Fruit fly (Drosophila melanogaster) whole organism, prepupa: ENCODE results near the gene CG11342.

Source experiments
- Blimp-1 ChIP-seq: fragments of 200-800 bp; sonication (Bioruptor generic); optimal IDR thresholded peaks from 3 replicates; lab custom pipeline; 2017; ENCODE audit warnings: missing biosample characterization, missing genetic modification characterization, mild to moderate bottlenecking, moderate library complexity, missing genetic modification reagents
- CG10631 ChIP-seq: fragments of 200-800 bp; sonication (Bioruptor generic); optimal IDR thresholded peaks from 2 replicates; lab custom pipeline; 2016; ENCODE audit warnings: missing biosample characterization, missing genetic modification characterization
- CG10669 ChIP-seq: fragments of 200-800 bp; sonication (Bioruptor generic); optimal IDR thresholded peaks from 3 replicates; lab custom pipeline; 2018; ENCODE audit warnings: missing biosample characterization, mild to moderate bottlenecking, missing genetic modification characterization, moderate library complexity
- CG11294 ChIP-seq: fragments of 200-800 bp; sonication (Bioruptor generic); IDR thresholded peaks from 2 replicates; pipeline ENCODE4 v1.3.6; 2022; ENCODE audit warnings: missing biosample characterization, missing genetic modification characterization
- CG11762 ChIP-seq: fragments of 200-800 bp; sonication (Bioruptor generic); optimal IDR thresholded peaks from 3 replicates; lab custom pipeline; 2016; ENCODE audit warnings: missing biosample characterization, missing genetic modification characterization; ENCODE audit not compliant: insufficient read depth
- CG15336 ChIP-seq: fragments of 200-800 bp; sonication (Bioruptor generic); IDR thresholded peaks from 2 replicates; pipeline ENCODE4 v1.3.6; 2022; ENCODE audit warnings: missing biosample characterization, missing genetic modification characterization
- CG1621 ChIP-seq: fragments of 200-800 bp; sonication (Bioruptor generic); optimal IDR thresholded peaks from 3 replicates; lab custom pipeline; 2018; ENCODE audit warnings: missing biosample characterization, mild to moderate bottlenecking, missing genetic modification characterization
- CG16779 ChIP-seq: fragments of 200-800 bp; sonication (Bioruptor generic); optimal IDR thresholded peaks from 3 replicates; lab custom pipeline; 2017; ENCODE audit warnings: missing biosample characterization, mild to moderate bottlenecking, missing genetic modification characterization
- CG3032 ChIP-seq: fragments of 200-800 bp; optimal IDR thresholded peaks from 2 replicates; lab custom pipeline; 2019; ENCODE audit warnings: missing biosample characterization, mild to moderate bottlenecking, missing genetic modification characterization, moderate library complexity
- CG31627 ChIP-seq: fragments of 200-800 bp; sonication (Bioruptor generic); optimal IDR thresholded peaks from 3 replicates; lab custom pipeline; 2016; ENCODE audit warnings: missing biosample characterization, missing genetic modification characterization
- CG32006 ChIP-seq: fragments of 200-800 bp; sonication (Bioruptor generic); optimal IDR thresholded peaks from 3 replicates; lab custom pipeline; 2017; ENCODE audit warnings: missing biosample characterization, mild to moderate bottlenecking, missing genetic modification characterization
- CG34406 ChIP-seq: fragments of 200-800 bp; sonication (Bioruptor generic); optimal IDR thresholded peaks from 3 replicates; lab custom pipeline; 2016; ENCODE audit warnings: missing biosample characterization, missing genetic modification characterization
- CG3919 ChIP-seq: fragments of 200-800 bp; sonication (Bioruptor generic); optimal IDR thresholded peaks from 3 replicates; lab custom pipeline; 2016; ENCODE audit warnings: missing biosample characterization, missing genetic modification characterization
- CG4318 ChIP-seq: fragments of 200-800 bp; sonication (Bioruptor generic); optimal IDR thresholded peaks from 3 replicates; lab custom pipeline; 2017; ENCODE audit warnings: missing biosample characterization, mild to moderate bottlenecking, missing genetic modification characterization
- CG6163 ChIP-seq: fragments of 200-800 bp; sonication (Bioruptor generic); IDR thresholded peaks from 3 replicates; pipeline ENCODE4 v1.3.6; 2022; ENCODE audit warnings: missing biosample characterization, missing genetic modification characterization
- CG6276 ChIP-seq: fragments of 200-800 bp; sonication (Bioruptor generic); optimal IDR thresholded peaks from 2 replicates; lab custom pipeline; 2017; ENCODE audit warnings: missing biosample characterization, mild to moderate bottlenecking, missing genetic modification characterization
- CG6792 ChIP-seq: fragments of 200-800 bp; sonication (Bioruptor generic); optimal IDR thresholded peaks from 3 replicates; lab custom pipeline; 2016; ENCODE audit warnings: missing biosample characterization, missing genetic modification characterization
- CG6808 ChIP-seq: fragments of 200-800 bp; sonication (Bioruptor generic); optimal IDR thresholded peaks from 3 replicates; lab custom pipeline; 2017; ENCODE audit warnings: missing biosample characterization, missing genetic modification characterization, mild to moderate bottlenecking, moderate library complexity, missing genetic modification reagents
- CG6854 ChIP-seq: fragments of 200-800 bp; sonication (Bioruptor generic); optimal IDR thresholded peaks from 2 replicates; lab custom pipeline; 2017; ENCODE audit warnings: missing biosample characterization, mild to moderate bottlenecking, missing genetic modification characterization
- CG7368 ChIP-seq: fragments of 200-800 bp; sonication (Bioruptor generic); optimal IDR thresholded peaks from 3 replicates; lab custom pipeline; 2016; ENCODE audit warnings: missing biosample characterization, missing genetic modification characterization
- CG8119 ChIP-seq: fragments of 200-800 bp; sonication (Bioruptor generic); IDR thresholded peaks from 3 replicates; pipeline ENCODE4 v1.3.6; 2022; ENCODE audit warnings: missing biosample characterization, missing genetic modification characterization
- CG8319 ChIP-seq: fragments of 200-800 bp; sonication (Bioruptor generic); optimal IDR thresholded peaks from 3 replicates; lab custom pipeline; 2016; ENCODE audit warnings: missing biosample characterization, missing genetic modification characterization
- CG8632 ChIP-seq: fragments of 200-800 bp; sonication (Bioruptor generic); optimal IDR thresholded peaks from 3 replicates; lab custom pipeline; 2016; ENCODE audit warnings: missing biosample characterization, missing genetic modification characterization
- CG9139 ChIP-seq: fragments of 200-800 bp; sonication (Bioruptor generic); optimal IDR thresholded peaks from 3 replicates; lab custom pipeline; 2017; ENCODE audit warnings: missing biosample characterization, mild to moderate bottlenecking, missing genetic modification characterization
- Eip75B ChIP-seq: fragments of 200-800 bp; sonication (Bioruptor generic); optimal IDR thresholded peaks from 3 replicates; lab custom pipeline; 2016; ENCODE audit warnings: missing biosample characterization, missing genetic modification characterization
- Eip78C ChIP-seq: fragments of 200-800 bp; sonication (Bioruptor generic); peaks from one replicate; lab custom pipeline; 2016; ENCODE audit warnings: missing biosample characterization, missing genetic modification characterization
- Ets21C ChIP-seq: fragments of 200-800 bp; sonication (Bioruptor generic); optimal IDR thresholded peaks from 3 replicates; lab custom pipeline; 2016; ENCODE audit warnings: missing biosample characterization, missing genetic modification characterization
- Ets96B ChIP-seq: fragments of 200-800 bp; optimal IDR thresholded peaks from 2 replicates; lab custom pipeline; 2019; ENCODE audit warnings: missing biosample characterization, mild to moderate bottlenecking, missing genetic modification characterization, moderate library complexity
- Gug ChIP-seq: fragments of 200-800 bp; sonication (Bioruptor generic); IDR thresholded peaks from 2 replicates; pipeline ENCODE4 v1.3.6; 2022; ENCODE audit warnings: missing biosample characterization, missing genetic modification characterization
- Hr38 ChIP-seq: sonication (Bioruptor generic); optimal IDR thresholded peaks from 2 replicates; lab custom pipeline; 2016; ENCODE audit warnings: missing biosample characterization, missing genetic modification characterization
- Hr39 ChIP-seq: fragments of 200-800 bp; sonication (Bioruptor generic); optimal IDR thresholded peaks from 2 replicates; lab custom pipeline; 2016; ENCODE audit warnings: missing biosample characterization, missing genetic modification characterization
- Hr4 ChIP-seq: fragments of 200-800 bp; sonication (Bioruptor generic); optimal IDR thresholded peaks from 3 replicates; lab custom pipeline; 2016; ENCODE audit warnings: missing biosample characterization, missing genetic modification characterization
- Lpt ChIP-seq: fragments of 200-800 bp; sonication (Bioruptor generic); optimal IDR thresholded peaks from 3 replicates; lab custom pipeline; 2016; ENCODE audit warnings: missing biosample characterization, missing genetic modification characterization
- Met ChIP-seq: fragments of 200-800 bp; sonication (Bioruptor generic); optimal IDR thresholded peaks from 3 replicates; lab custom pipeline; 2016; ENCODE audit warnings: missing biosample characterization, missing genetic modification characterization
- OdsH ChIP-seq: fragments of 200-800 bp; sonication (Bioruptor generic); optimal IDR thresholded peaks from 3 replicates; lab custom pipeline; 2016; ENCODE audit warnings: missing biosample characterization, missing genetic modification characterization
- Smox ChIP-seq: fragments of 200-800 bp; sonication (Bioruptor generic); optimal IDR thresholded peaks from 3 replicates; lab custom pipeline; 2016; ENCODE audit warnings: missing biosample characterization, missing genetic modification characterization
- Sox15 ChIP-seq: fragments of 200-800 bp; sonication (Bioruptor generic); optimal IDR thresholded peaks from 3 replicates; lab custom pipeline; 2016; ENCODE audit warnings: missing biosample characterization, missing genetic modification characterization
- achi ChIP-seq: fragments of 200-800 bp; sonication (Bioruptor generic); optimal IDR thresholded peaks from 3 replicates; lab custom pipeline; 2016; ENCODE audit warnings: missing biosample characterization, missing genetic modification characterization
- acj6 ChIP-seq: fragments of 200-800 bp; sonication (Bioruptor generic); optimal IDR thresholded peaks from 3 replicates; lab custom pipeline; 2016; ENCODE audit warnings: missing biosample characterization, missing genetic modification characterization
- cyc ChIP-seq: fragments of 200-800 bp; sonication (Bioruptor generic); optimal IDR thresholded peaks from 3 replicates; lab custom pipeline; 2016; ENCODE audit warnings: missing biosample characterization, missing genetic modification characterization
- dac ChIP-seq: fragments of 200-800 bp; sonication (Bioruptor generic); optimal IDR thresholded peaks from 2 replicates; lab custom pipeline; 2017; ENCODE audit warnings: missing biosample characterization, mild to moderate bottlenecking, missing genetic modification characterization
- dsx ChIP-seq: fragments of 200-800 bp; optimal IDR thresholded peaks from 3 replicates; lab custom pipeline; 2019; ENCODE audit warnings: missing biosample characterization, mild to moderate bottlenecking, missing genetic modification characterization, moderate library complexity; ENCODE audit not compliant: poor library complexity, severe bottlenecking
- eg ChIP-seq: fragments of 200-800 bp; sonication (Bioruptor generic); IDR thresholded peaks from 3 replicates; pipeline ENCODE4 v1.3.6; 2022; ENCODE audit warnings: missing biosample characterization, missing genetic modification characterization
- esn ChIP-seq: fragments of 200-800 bp; sonication (Bioruptor generic); optimal IDR thresholded peaks from 2 replicates; lab custom pipeline; 2016; ENCODE audit warnings: missing biosample characterization, mild to moderate bottlenecking, missing genetic modification characterization, moderate library complexity
- fd59A ChIP-seq: fragments of 200-800 bp; sonication (Bioruptor generic); optimal IDR thresholded peaks from 2 replicates; lab custom pipeline; 2017; ENCODE audit warnings: missing biosample characterization, mild to moderate bottlenecking, missing genetic modification characterization, missing genetic modification reagents
- fkh ChIP-seq: fragments of 200-800 bp; sonication (Bioruptor generic); optimal IDR thresholded peaks from 3 replicates; lab custom pipeline; 2017; ENCODE audit warnings: missing biosample characterization, mild to moderate bottlenecking, missing genetic modification characterization, moderate library complexity
- net ChIP-seq: fragments of 200-800 bp; sonication (Bioruptor generic); optimal IDR thresholded peaks from 3 replicates; lab custom pipeline; 2016; ENCODE audit warnings: missing biosample characterization, missing genetic modification characterization
- ss ChIP-seq, 2 experiments: fragments of 200-800 bp; sonication (Bioruptor generic); optimal IDR thresholded peaks; 2 replicates in 1 of 2; 3 replicates in 1 of 2; lab custom pipeline; 2017 to 2018; ENCODE audit warnings: mild to moderate bottlenecking in 2 of 2, missing biosample characterization in 2 of 2, missing genetic modification characterization in 2 of 2, moderate library complexity in 1 of 2
- svp ChIP-seq: fragments of 200-800 bp; sonication (Bioruptor generic); peaks from one replicate; lab custom pipeline; 2016; ENCODE audit warnings: missing biosample characterization, missing genetic modification characterization
- topi ChIP-seq: fragments of 200-800 bp; sonication (Bioruptor generic); optimal IDR thresholded peaks from 3 replicates; lab custom pipeline; 2016; ENCODE audit warnings: missing biosample characterization, missing genetic modification characterization
- vri ChIP-seq: fragments of 200-800 bp; sonication (Bioruptor generic); optimal IDR thresholded peaks from 3 replicates; lab custom pipeline; 2016; ENCODE audit warnings: missing biosample characterization, mild to moderate bottlenecking, missing genetic modification characterization

Gene CG11342

dm6 chr3L:4348072-4348471 is 19.2 kb downstream of the CG11342 start (continued):
- TF ChIP-seq CG3032 (tag; lab: Kevin White, UChicago) (no peak), CG9139 (no peak), ss (GFP tag; optimal IDR thresholded peaks at IDR 0.05; lab: Kevin White, UChicago) (no peak), CG8319 (GFP tag; lab: Kevin White, UChicago) (no peak), Hr39 (GFP tag; lab: Kevin White, UChicago) (no peak), Blimp-1 (GFP tag; lab: Kevin White, UChicago) (no peak), fkh (GFP tag; lab: Kevin White, UChicago) (no peak), CG32006 (GFP tag; lab: Kevin White, UChicago) (peak; percentile 38), OdsH (peak; percentile 27), CG34406 (no peak), Smox (GFP tag; lab: Kevin White, UChicago) (no peak), CG4318 (no peak), cyc (no peak), Lpt (GFP tag; lab: Kevin White, UChicago) (no peak), vri (no peak), Eip78C (peak; percentile 61), CG31627 (GFP tag; lab: Kevin White, UChicago) (no peak), Met (GFP tag; lab: Kevin White, UChicago) (no peak), CG6854 (no peak), svp (GFP tag; lab: Kevin White, UChicago) (no peak), CG6276 (peak; percentile 30), Ets96B (tag; lab: Kevin White, UChicago) (peak; percentile 52), Hr4 (peak; percentile 42), CG1621 (tag; lab: Kevin White, UChicago) (no peak), Hr38 (GFP tag; lab: Kevin White, UChicago) (no peak), achi (GFP tag; lab: Kevin White, UChicago) (no peak), Sox15 (no peak), CG11294 (GFP tag; lab: Robert Waterston, UW) (no peak), acj6 (GFP tag; lab: Kevin White, UChicago) (no peak), CG15336 (GFP tag; lab: Robert Waterston, UW) (peak; percentile 57), esn (no peak), Ets21C (GFP tag; lab: Kevin White, UChicago) (no peak), CG16779 (no peak), dac (GFP tag; lab: Kevin White, UChicago) (no peak), eg (GFP tag; lab: Robert Waterston, UW) (peak; percentile 70)

- TF ChIP-seq CG8119 (GFP tag; lab: Robert Waterston, UW) (peak; percentile 37; the same call in 1 of the 3 replicates), Hr4 (peak; percentile 63), CG7368 (GFP tag; lab: Kevin White, UChicago) (peak; percentile 33), eg (GFP tag; lab: Robert Waterston, UW) (peak; percentile 58; the same call in 2 of the 3 replicates), Gug (GFP tag; lab: Robert Waterston, UW) (0 out of 2 replicates have a peak, but pooled peaks have one; percentile 28), Ets21C (GFP tag; lab: Kevin White, UChicago) (no peak), net (peak; percentile 24), CG3919 (GFP tag; lab: Kevin White, UChicago) (peak; percentile 41), CG11762 (GFP tag; lab: Kevin White, UChicago) (peak; percentile 24), CG6792 (peak; percentile 7), CG8632 (GFP tag; lab: Kevin White, UChicago) (no peak), cyc (no peak), Ets96B (tag; lab: Kevin White, UChicago) (peak; percentile 24), acj6 (GFP tag; lab: Kevin White, UChicago) (peak; percentile 55), CG6808 (peak; percentile 14), CG6854 (no peak), topi (GFP tag; lab: Kevin White, UChicago) (peak; percentile 6), CG10669 (peak; percentile 46), CG10631 (peak; percentile 67), svp (GFP tag; lab: Kevin White, UChicago) (no peak), fd59A (GFP tag; lab: Kevin White, UChicago) (peak; percentile 25), CG6163 (GFP tag; lab: Robert Waterston, UW) (peak; percentile 31; the same call in 1 of the 3 replicates), Eip75B (GFP tag; lab: Kevin White, UChicago) (peak; percentile 59), dsx (GFP tag; lab: Kevin White, UChicago) (no peak), CG11294 (GFP tag; lab: Robert Waterston, UW) (peak; percentile 27; the same call in 1 of the 2 replicates), Eip78C (peak; percentile 92), Lpt (GFP tag; lab: Kevin White, UChicago) (peak; percentile 6)
These were observed 20.9 kb downstream of the CG11342 start for dm6 chr3L:4346379-4346778.
